Fruit fly (Drosophila melanogaster) whole organism, embryonic: Measurements from ENCODE around the gene CG7536.

Experiments
- B-H1 ChIP-seq: fragments of 200-800 bp; sonication (Bioruptor generic); IDR thresholded peaks from 3 replicates; pipeline ENCODE4 v1.3.6; 2022; ENCODE audit warnings: missing biosample characterization, missing genetic modification characterization
- B-H2 ChIP-seq: fragments of 200-800 bp; sonication (Bioruptor generic); optimal IDR thresholded peaks from 2 replicates; lab custom pipeline; 2018; ENCODE audit warnings: missing biosample characterization, mild to moderate bottlenecking, missing genetic modification characterization
- BEAF-32 ChIP-seq: fragments of 200-800 bp; sonication (Bioruptor generic); optimal IDR thresholded peaks from 3 replicates; lab custom pipeline; 2017; ENCODE audit warnings: missing biosample characterization, missing genetic modification characterization, mild to moderate bottlenecking, moderate library complexity, missing genetic modification reagents
- Bgb ChIP-seq: fragments of 200-800 bp; sonication (Bioruptor generic); IDR thresholded peaks from 2 replicates; pipeline ENCODE4 v1.3.6; 2022; ENCODE audit warnings: missing biosample characterization, missing genetic modification characterization; ENCODE audit not compliant: partially characterized antibody
- CG13287 ChIP-seq: fragments of 200-800 bp; sonication (Bioruptor generic); IDR thresholded peaks from 2 replicates; pipeline ENCODE4 v1.3.6; 2022; ENCODE audit warnings: missing biosample characterization, missing genetic modification characterization; ENCODE audit not compliant: partially characterized antibody
- CG14860 ChIP-seq: fragments of 200-800 bp; sonication (Bioruptor generic); IDR thresholded peaks from 3 replicates; pipeline ENCODE4 v1.3.6; 2022; ENCODE audit warnings: missing biosample characterization, missing genetic modification characterization; ENCODE audit not compliant: partially characterized antibody
- CG1603 ChIP-seq: fragments of 200-800 bp; sonication (Bioruptor generic); optimal IDR thresholded peaks from 2 replicates; lab custom pipeline; 2019; ENCODE audit warnings: missing biosample characterization, mild to moderate bottlenecking, missing genetic modification characterization, moderate library complexity
- CG16813 ChIP-seq: fragments of 200-800 bp; sonication (Bioruptor generic); IDR thresholded peaks from 3 replicates; pipeline ENCODE4 v1.3.6; 2022; ENCODE audit warnings: missing biosample characterization, missing genetic modification characterization; ENCODE audit not compliant: partially characterized antibody
- CG34224 ChIP-seq: fragments of 200-800 bp; sonication (Bioruptor generic); IDR thresholded peaks from 3 replicates; pipeline ENCODE4 v1.3.6; 2022; ENCODE audit warnings: missing biosample characterization, missing genetic modification characterization; ENCODE audit not compliant: partially characterized antibody
- CG34422 ChIP-seq: fragments of 200-800 bp; sonication (Bioruptor generic); IDR thresholded peaks from 3 replicates; pipeline ENCODE4 v1.3.6; 2022; ENCODE audit warnings: missing biosample characterization, missing genetic modification characterization
- CG4617 ChIP-seq: fragments of 200-800 bp; sonication (Bioruptor generic); optimal IDR thresholded peaks from 3 replicates; lab custom pipeline; 2016; ENCODE audit warnings: missing biosample characterization, missing genetic modification characterization, borderline replicate concordance
- CG5245 ChIP-seq: fragments of 200-800 bp; sonication (Bioruptor generic); optimal IDR thresholded peaks from 3 replicates; lab custom pipeline; 2016; ENCODE audit warnings: missing biosample characterization, missing genetic modification characterization
- CG6272 ChIP-seq: fragments of 200-800 bp; sonication (Bioruptor generic); IDR thresholded peaks from 2 replicates; pipeline ENCODE4 v1.3.6; 2022; ENCODE audit warnings: missing biosample characterization, missing genetic modification characterization
- CG6791 ChIP-seq: fragments of 200-800 bp; sonication (Bioruptor generic); IDR thresholded peaks from 3 replicates; pipeline ENCODE4 v1.3.6; 2022; ENCODE audit warnings: missing biosample characterization, missing genetic modification characterization; ENCODE audit not compliant: partially characterized antibody
- CG8290 ChIP-seq, 3 experiments: fragments of 200-800 bp; sonication (Bioruptor generic); optimal IDR thresholded peaks; 2 replicates each; lab custom pipeline; 2016 to 2019; ENCODE audit warnings: missing biosample characterization in 3 of 3, missing genetic modification characterization in 3 of 3, mild to moderate bottlenecking in 2 of 3, moderate library complexity in 1 of 3
- CG9932 ChIP-seq: fragments of 200-800 bp; sonication (Bioruptor generic); IDR thresholded peaks from 2 replicates; pipeline ENCODE4 v1.3.6; 2022; ENCODE audit warnings: missing biosample characterization, missing genetic modification characterization
- D19A ChIP-seq: fragments of 200-800 bp; optimal IDR thresholded peaks from 3 replicates; lab custom pipeline; 2019; ENCODE audit warnings: missing biosample characterization, mild to moderate bottlenecking, missing genetic modification characterization, moderate library complexity
- Dll ChIP-seq: fragments of 200-800 bp; sonication (Bioruptor generic); IDR thresholded peaks from 4 replicates; pipeline ENCODE4 v1.3.6; 2022; ENCODE audit warnings: missing biosample characterization, missing genetic modification characterization; ENCODE audit not compliant: partially characterized antibody
- Doc3 ChIP-seq: fragments of 200-800 bp; sonication (Bioruptor generic); IDR thresholded peaks from 3 replicates; pipeline ENCODE4 v1.3.6; 2022; ENCODE audit warnings: missing biosample characterization, missing genetic modification characterization; ENCODE audit not compliant: partially characterized antibody
- MBD-R2 ChIP-seq: fragments of 200-800 bp; sonication (Bioruptor generic); IDR thresholded peaks from 2 replicates; pipeline ENCODE4 v1.3.6; 2022; ENCODE audit warnings: missing biosample characterization, missing genetic modification characterization
- Med ChIP-seq: fragments of 200-800 bp; sonication (Bioruptor generic); peaks from one replicate; lab custom pipeline; 2016; ENCODE audit warnings: missing biosample characterization, missing genetic modification characterization, mild to moderate bottlenecking, inconsistent platforms, moderate library complexity
- Nf-YC ChIP-seq: fragments of 200-800 bp; optimal IDR thresholded peaks from 3 replicates; lab custom pipeline; 2019; ENCODE audit warnings: missing biosample characterization, mild to moderate bottlenecking, missing genetic modification characterization, moderate library complexity
- Ptx1 ChIP-seq: fragments of 200-800 bp; sonication (Bioruptor generic); IDR thresholded peaks from 2 replicates; pipeline ENCODE4 v1.3.6; 2022; ENCODE audit warnings: missing biosample characterization, missing genetic modification characterization
- Sry-β ChIP-seq: fragments of 200-800 bp; sonication (Bioruptor generic); optimal IDR thresholded peaks from 2 replicates; lab custom pipeline; 2018; ENCODE audit warnings: missing biosample characterization, mild to moderate bottlenecking, missing genetic modification characterization, moderate library complexity
- Sry-δ ChIP-seq: fragments of 200-800 bp; sonication (Bioruptor generic); optimal IDR thresholded peaks from 2 replicates; lab custom pipeline; 2016; ENCODE audit warnings: missing biosample characterization, missing genetic modification characterization
- Usf ChIP-seq: fragments of 200-800 bp; sonication (Bioruptor generic); optimal IDR thresholded peaks from 2 replicates; lab custom pipeline; 2017; ENCODE audit warnings: missing genotype, missing biosample characterization, missing genetic modification characterization
- ato ChIP-seq: fragments of 200-800 bp; sonication (Bioruptor generic); IDR thresholded peaks from 2 replicates; pipeline ENCODE4 v1.3.6; 2022; ENCODE audit warnings: missing biosample characterization, missing genetic modification characterization; ENCODE audit not compliant: partially characterized antibody
- bbx ChIP-seq: fragments of 200-800 bp; sonication (Bioruptor generic); IDR thresholded peaks from 2 replicates; pipeline ENCODE4 v1.3.6; 2022; ENCODE audit warnings: missing biosample characterization, missing genetic modification characterization; ENCODE audit not compliant: partially characterized antibody
- hb ChIP-seq: fragments of 200-800 bp; sonication (Bioruptor generic); IDR thresholded peaks from 3 replicates; pipeline ENCODE4 v1.3.6; 2022; ENCODE audit warnings: missing biosample characterization, missing genetic modification characterization; ENCODE audit not compliant: partially characterized antibody
- hbn ChIP-seq: fragments of 200-800 bp; sonication (Bioruptor generic); IDR thresholded peaks from 2 replicates; pipeline ENCODE4 v1.3.6; 2022; ENCODE audit warnings: missing biosample characterization, missing genetic modification characterization; ENCODE audit not compliant: partially characterized antibody
- jing ChIP-seq: fragments of 200-800 bp; sonication (Bioruptor generic); optimal IDR thresholded peaks from 2 replicates; lab custom pipeline; 2018; ENCODE audit warnings: missing biosample characterization, mild to moderate bottlenecking, missing genetic modification characterization
- ken ChIP-seq: fragments of 200-800 bp; sonication (Bioruptor generic); IDR thresholded peaks from 3 replicates; pipeline ENCODE4 v1.3.6; 2022; ENCODE audit warnings: missing biosample characterization, missing genetic modification characterization
- mam ChIP-seq: fragments of 200-800 bp; sonication (Bioruptor generic); optimal IDR thresholded peaks from 3 replicates; lab custom pipeline; 2016; ENCODE audit warnings: missing biosample characterization, missing genetic modification characterization
- nerfin-2 ChIP-seq: fragments of 200-800 bp; sonication (Bioruptor generic); IDR thresholded peaks from 2 replicates; pipeline ENCODE4 v1.3.6; 2022; ENCODE audit warnings: missing biosample characterization, missing genetic modification characterization; ENCODE audit not compliant: partially characterized antibody
- prd ChIP-seq, 3 experiments: fragments of >200 bp in 2 of 3; fragments of 200-800 bp in 1 of 3; sonication (Bioruptor generic) in 1 of 3; optimal IDR thresholded peaks in 2 of 3; IDR thresholded peaks in 1 of 3; 2 replicates in 2 of 3; 3 replicates in 1 of 3; pipeline versions ENCODE4 v1.3.6 to Lab custom; 2017 to 2022; ENCODE audit warnings: missing biosample characterization in 1 of 3, missing genetic modification characterization in 1 of 3
- sens ChIP-seq: fragments of 200-800 bp; sonication (Bioruptor generic); peaks from one replicate; lab custom pipeline; 2016; ENCODE audit warnings: missing biosample characterization, missing genetic modification characterization
- seq ChIP-seq: fragments of 200-800 bp; sonication (Bioruptor generic); IDR thresholded peaks from 2 replicates; pipeline ENCODE4 v1.3.6; 2022; ENCODE audit warnings: missing biosample characterization, missing genetic modification characterization
- shn ChIP-seq: fragments of 200-800 bp; sonication (Bioruptor generic); optimal IDR thresholded peaks from 3 replicates; lab custom pipeline; 2016; ENCODE audit warnings: missing biosample characterization, missing genetic modification characterization
- sisA ChIP-seq: fragments of 200-800 bp; sonication (Bioruptor generic); IDR thresholded peaks from 2 replicates; pipeline ENCODE4 v1.3.6; 2022; ENCODE audit warnings: missing biosample characterization, missing genetic modification characterization
- sna ChIP-seq: fragments of 200-800 bp; sonication (Bioruptor generic); IDR thresholded peaks from 2 replicates; pipeline ENCODE4 v1.3.6; 2022; ENCODE audit warnings: missing biosample characterization, missing genetic modification characterization; ENCODE audit not compliant: partially characterized antibody
- sob ChIP-seq: fragments of 200-800 bp; sonication (Bioruptor generic); IDR thresholded peaks from 2 replicates; pipeline ENCODE4 v1.3.6; 2022; ENCODE audit warnings: missing biosample characterization, missing genetic modification characterization
- tna ChIP-seq: fragments of 200-800 bp; sonication (Bioruptor generic); IDR thresholded peaks from 2 replicates; pipeline ENCODE4 v1.3.6; 2022; ENCODE audit warnings: missing biosample characterization, missing genetic modification characterization; ENCODE audit not compliant: partially characterized antibody
- unc-4 ChIP-seq: fragments of 200-800 bp; sonication (Bioruptor generic); IDR thresholded peaks from 2 replicates; pipeline ENCODE4 v1.3.6; 2022; ENCODE audit warnings: missing biosample characterization, missing genetic modification characterization; ENCODE audit not compliant: partially characterized antibody
- zen2 ChIP-seq: fragments of 200-800 bp; sonication (Bioruptor generic); IDR thresholded peaks from 3 replicates; pipeline ENCODE4 v1.3.6; 2022; ENCODE audit warnings: missing biosample characterization, missing genetic modification characterization; ENCODE audit not compliant: partially characterized antibody
- zfh1 ChIP-seq: fragments of 200-800 bp; sonication (Bioruptor generic); IDR thresholded peaks from 3 replicates; pipeline ENCODE4 v1.3.6; 2022; ENCODE audit warnings: missing biosample characterization, missing genetic modification characterization
- zfh2 ChIP-seq: fragments of 200-800 bp; sonication (Bioruptor generic); optimal IDR thresholded peaks from 2 replicates; lab custom pipeline; 2016; ENCODE audit warnings: missing biosample characterization, missing genetic modification characterization

The CG7536 gene

DNA sequence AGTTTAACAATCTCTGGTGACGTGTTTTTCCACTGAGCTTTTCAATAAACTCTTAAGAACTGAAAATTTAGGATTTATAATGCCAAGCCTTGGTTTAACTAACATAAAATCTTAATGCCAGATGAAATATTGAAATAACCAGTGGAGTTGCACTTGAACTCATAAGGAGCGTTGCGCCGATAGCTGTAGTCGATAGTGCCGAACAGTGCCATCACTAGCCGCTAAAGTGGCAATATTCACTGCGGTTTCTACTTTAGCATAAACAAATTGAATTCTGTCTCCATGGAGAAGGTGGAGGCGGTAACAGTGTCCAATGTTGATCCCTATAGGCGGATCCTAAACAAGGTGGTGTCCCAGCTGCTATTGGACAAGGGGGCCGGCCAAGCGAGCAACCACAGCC, 13.4 kb upstream of the CG7536 start, which contains the start of gene Taf8 (continued):
- 0 out of 2 replicates have a peak, but pooled peaks have one; percentile 7 for TF ChIP-seq sob
- TF ChIP-seq sisA (GFP tag; lab: Robert Waterston, UW), result 0 out of 2 replicates have a peak, but pooled peaks have one; percentile 5
- TF ChIP-seq hbn (GFP tag; lab: Robert Waterston, UW), result peak; percentile 46; the same call in 1 of the 2 replicates
- peak; percentile 9; the same call in 1 of the 2 replicates for TF ChIP-seq tna (GFP tag; lab: Robert Waterston, UW)
- peak; percentile 67 for TF ChIP-seq MBD-R2 (GFP tag; lab: Robert Waterston, UW)
- peak; percentile 68 for TF ChIP-seq CG9932
- TF ChIP-seq D19A, result no peak
- peak; percentile 31 for TF ChIP-seq CG34224
- TF ChIP-seq BEAF-32 (GFP tag; lab: Kevin White, UChicago), result peak; percentile 71
- TF ChIP-seq Dll (GFP tag; lab: Robert Waterston, UW), result peak; percentile 63; the same call in 3 of the 4 replicates
- peak; percentile 43; the same call in 1 of the 3 replicates for TF ChIP-seq CG34422
- TF ChIP-seq zen2 (GFP tag; lab: Robert Waterston, UW), result peak; percentile 51; the same call in 2 of the 3 replicates
- TF ChIP-seq ato (GFP tag; lab: Robert Waterston, UW), result peak; percentile 54; the same call in 1 of the 2 replicates
- TF ChIP-seq B-H2 (GFP tag; lab: Kevin White, UChicago), result no peak
- no peak for TF ChIP-seq prd (optimal IDR thresholded peaks at IDR 0.05; lab: Kevin White, UChicago)
- TF ChIP-seq prd (GFP tag; IDR thresholded peaks at IDR 0.05; lab: Robert Waterston, UW), result peak; percentile 31; the same call in 1 of the 3 replicates
- peak; percentile 84 for TF ChIP-seq Sry-δ
- no peak for TF ChIP-seq Sry-β (GFP tag; lab: Kevin White, UChicago)
- peak; percentile 40 for TF ChIP-seq Med (GFP tag; lab: Kevin White, UChicago)
- TF ChIP-seq CG13287 (GFP tag; lab: Robert Waterston, UW), result peak; percentile 60
- peak; percentile 32; the same call in 1 of the 3 replicates for TF ChIP-seq Doc3 (GFP tag; lab: Robert Waterston, UW)
- peak; percentile 81 for TF ChIP-seq CG16813 (GFP tag; lab: Robert Waterston, UW)
- TF ChIP-seq mam (GFP tag; lab: Kevin White, UChicago), result peak; percentile 20
- 0 out of 3 replicates have a peak, but pooled peaks have one; percentile 44 for TF ChIP-seq CG14860 (GFP tag; lab: Robert Waterston, UW)
- TF ChIP-seq sens, result peak; percentile 16
- TF ChIP-seq CG6791 (GFP tag; lab: Robert Waterston, UW), result peak; percentile 81
- no peak for TF ChIP-seq ken (GFP tag; lab: Robert Waterston, UW)
- TF ChIP-seq seq (GFP tag; lab: Robert Waterston, UW), result no peak
- TF ChIP-seq hb (GFP tag; lab: Robert Waterston, UW), result peak; percentile 54; the same call in 1 of the 3 replicates
- TF ChIP-seq zfh1 (GFP tag; lab: Robert Waterston, UW), result 0 out of 3 replicates have a peak, but pooled peaks have one; percentile 14
- no peak for TF ChIP-seq B-H1
- no peak for TF ChIP-seq Usf (GFP tag; lab: Kevin White, UChicago)
- TF ChIP-seq Nf-YC (tag; lab: Kevin White, UChicago), result no peak
- 0 out of 2 replicates have a peak, but pooled peaks have one; percentile 15 for TF ChIP-seq sna (GFP tag; lab: Robert Waterston, UW)
- TF ChIP-seq jing (GFP tag; lab: Kevin White, UChicago), result no peak
- 0 out of 2 replicates have a peak, but pooled peaks have one; percentile 35 for TF ChIP-seq Ptx1 (GFP tag; lab: Robert Waterston, UW)
- TF ChIP-seq CG5245 (GFP tag; lab: Kevin White, UChicago), result no peak
- no peak for TF ChIP-seq CG8290 (GFP tag; optimal IDR thresholded peaks at IDR 0.05; lab: Kevin White, UChicago)
- TF ChIP-seq CG8290 (tag; optimal IDR thresholded peaks at IDR 0.05; lab: Kevin White, UChicago), result peak in 1 of 2 experiments; percentile 31
- TF ChIP-seq CG1603 (tag; lab: Kevin White, UChicago), result peak; percentile 20
- peak; percentile 51 for TF ChIP-seq unc-4 (GFP tag; lab: Robert Waterston, UW)
- TF ChIP-seq zfh2 (GFP tag; lab: Kevin White, UChicago), result peak; percentile 38
- peak; percentile 47; the same call in 1 of the 2 replicates for TF ChIP-seq nerfin-2 (GFP tag; lab: Robert Waterston, UW)
- peak; percentile 73 for TF ChIP-seq bbx (GFP tag; lab: Robert Waterston, UW)
- peak; percentile 32 for TF ChIP-seq CG4617
- TF ChIP-seq Bgb (GFP tag; lab: Robert Waterston, UW), result peak; percentile 73
- TF ChIP-seq shn, result peak; percentile 11
- TF ChIP-seq CG6272, result 0 out of 2 replicates have a peak, but pooled peaks have one; percentile 10
